Fruit fly (Drosophila melanogaster) whole organism, embryonic: ENCODE data around the gene Sap30.
A peak's percentile ranks its signal among the peaks of the same experiment; 100 is the strongest.

ENCODE experiments used
- ATbp ChIP-seq: fragments of 200-800 bp; sonication (Bioruptor generic); optimal IDR thresholded peaks from 2 replicates; lab custom pipeline; 2017; ENCODE audit warnings: missing biosample characterization, mild to moderate bottlenecking, missing genetic modification characterization, missing genetic modification reagents
- Atf-2 ChIP-seq: fragments of 200-800 bp; sonication (Bioruptor generic); optimal IDR thresholded peaks from 2 replicates; lab custom pipeline; 2016; ENCODE audit warnings: missing biosample characterization, missing genetic modification characterization
- Bdp1 ChIP-seq: fragments of 200-800 bp; sonication (Bioruptor generic); optimal IDR thresholded peaks from 3 replicates; lab custom pipeline; 2016; ENCODE audit warnings: missing biosample characterization, missing genetic modification characterization
- CG11398 ChIP-seq: fragments of 200-800 bp; sonication (Bioruptor generic); optimal IDR thresholded peaks from 2 replicates; lab custom pipeline; 2016; ENCODE audit warnings: missing biosample characterization, missing genetic modification characterization
- CG12236 ChIP-seq: fragments of 200-800 bp; sonication (Bioruptor generic); optimal IDR thresholded peaks from 2 replicates; lab custom pipeline; 2016; ENCODE audit warnings: missing biosample characterization, missing genetic modification characterization
- CG12659 ChIP-seq: fragments of 200-800 bp; sonication (Bioruptor generic); optimal IDR thresholded peaks from 3 replicates; lab custom pipeline; 2017; ENCODE audit warnings: mild to moderate bottlenecking, missing biosample characterization, missing genetic modification reagents, missing genetic modification characterization
- CG12942 ChIP-seq: fragments of 200-800 bp; sonication (Bioruptor generic); optimal IDR thresholded peaks from 3 replicates; lab custom pipeline; 2016; ENCODE audit warnings: missing biosample characterization, missing genetic modification characterization
- CG13424 ChIP-seq: fragments of 200-800 bp; sonication (Bioruptor generic); optimal IDR thresholded peaks from 2 replicates; lab custom pipeline; 2019; ENCODE audit warnings: missing biosample characterization, mild to moderate bottlenecking, missing genetic modification characterization, moderate library complexity
- CG1529 ChIP-seq: fragments of 200-800 bp; sonication (Bioruptor generic); optimal IDR thresholded peaks from 3 replicates; lab custom pipeline; 2018; ENCODE audit warnings: missing biosample characterization, missing genetic modification characterization
- CG17568 ChIP-seq: fragments of 200-800 bp; sonication (Bioruptor generic); optimal IDR thresholded peaks from 2 replicates; lab custom pipeline; 2018; ENCODE audit warnings: missing biosample characterization, mild to moderate bottlenecking, missing genetic modification characterization, moderate library complexity
- CG18262 ChIP-seq: fragments of 200-800 bp; optimal IDR thresholded peaks from 3 replicates; lab custom pipeline; 2019; ENCODE audit warnings: missing biosample characterization, mild to moderate bottlenecking, missing genetic modification characterization, moderate library complexity
- CG31441 ChIP-seq: fragments of 200-800 bp; sonication (Bioruptor generic); IDR thresholded peaks from 2 replicates; pipeline ENCODE4 v1.3.6; 2022; ENCODE audit warnings: missing biosample characterization, missing genetic modification characterization
- CG42726 ChIP-seq: fragments of 200-800 bp; sonication (Bioruptor generic); IDR thresholded peaks from 2 replicates; pipeline ENCODE4 v1.3.6; 2022; ENCODE audit warnings: missing biosample characterization, missing genetic modification characterization; ENCODE audit not compliant: partially characterized antibody
- CG4617 ChIP-seq: fragments of 200-800 bp; sonication (Bioruptor generic); optimal IDR thresholded peaks from 3 replicates; lab custom pipeline; 2016; ENCODE audit warnings: missing biosample characterization, missing genetic modification characterization, borderline replicate concordance
- CG7556 ChIP-seq: fragments of 200-800 bp; sonication (Bioruptor generic); optimal IDR thresholded peaks from 2 replicates; lab custom pipeline; 2017; ENCODE audit warnings: missing biosample characterization, mild to moderate bottlenecking, missing genetic modification characterization
- CG8388 ChIP-seq: fragments of 200-800 bp; sonication (Bioruptor generic); optimal IDR thresholded peaks from 2 replicates; lab custom pipeline; 2019; ENCODE audit warnings: missing biosample characterization, mild to moderate bottlenecking, missing genetic modification characterization, moderate library complexity
- CG8944 ChIP-seq: fragments of 200-800 bp; sonication (Bioruptor generic); optimal IDR thresholded peaks from 3 replicates; lab custom pipeline; 2016; ENCODE audit warnings: missing biosample characterization, missing genetic modification characterization
- CG9817 ChIP-seq: fragments of 200-800 bp; sonication (Bioruptor generic); optimal IDR thresholded peaks from 2 replicates; lab custom pipeline; 2018; ENCODE audit warnings: missing biosample characterization, mild to moderate bottlenecking, missing genetic modification characterization, moderate library complexity
- CTCF ChIP-seq: fragments of 200-800 bp; sonication (Bioruptor generic); optimal IDR thresholded peaks from 2 replicates; lab custom pipeline; 2017; ENCODE audit warnings: missing biosample characterization, mild to moderate bottlenecking, missing genetic modification characterization, moderate library complexity
- Dek ChIP-seq: fragments of 200-800 bp; sonication (Bioruptor generic); optimal IDR thresholded peaks from 3 replicates; lab custom pipeline; 2019; ENCODE audit warnings: missing biosample characterization, mild to moderate bottlenecking, missing genetic modification characterization, moderate library complexity
- Elba2 ChIP-seq: fragments of 200-800 bp; sonication (Bioruptor generic); optimal IDR thresholded peaks from 3 replicates; lab custom pipeline; 2016; ENCODE audit warnings: missing biosample characterization, missing genetic modification characterization
- Hr3 ChIP-seq: fragments of 200-800 bp; sonication (Bioruptor generic); optimal IDR thresholded peaks from 3 replicates; lab custom pipeline; 2016; ENCODE audit warnings: missing biosample characterization, missing genetic modification characterization
- Med ChIP-seq: fragments of 200-800 bp; sonication (Bioruptor generic); peaks from one replicate; lab custom pipeline; 2016; ENCODE audit warnings: missing biosample characterization, missing genetic modification characterization, mild to moderate bottlenecking, inconsistent platforms, moderate library complexity
- Oli ChIP-seq: fragments of 200-800 bp; sonication (Bioruptor generic); optimal IDR thresholded peaks from 2 replicates; lab custom pipeline; 2018; ENCODE audit warnings: missing biosample characterization, mild to moderate bottlenecking, missing genetic modification characterization, moderate library complexity
- Ptx1 ChIP-seq: fragments of 200-800 bp; sonication (Bioruptor generic); IDR thresholded peaks from 2 replicates; pipeline ENCODE4 v1.3.6; 2022; ENCODE audit warnings: missing biosample characterization, missing genetic modification characterization
- Rfx ChIP-seq: fragments of 200-800 bp; sonication (Bioruptor generic); IDR thresholded peaks from 2 replicates; pipeline ENCODE4 v1.3.6; 2022; ENCODE audit warnings: missing biosample characterization, missing genetic modification characterization
- Side ChIP-seq: fragments of 200-800 bp; sonication (Bioruptor generic); optimal IDR thresholded peaks from 2 replicates; lab custom pipeline; 2016; ENCODE audit warnings: missing biosample characterization, missing genetic modification characterization
- Sox102F ChIP-seq: fragments of 200-800 bp; sonication (Bioruptor generic); optimal IDR thresholded peaks from 2 replicates; lab custom pipeline; 2018; ENCODE audit warnings: missing biosample characterization, mild to moderate bottlenecking, missing genetic modification characterization, moderate library complexity
- Ssrp ChIP-seq: fragments of 200-800 bp; sonication (Bioruptor generic); optimal IDR thresholded peaks from 2 replicates; lab custom pipeline; 2018; ENCODE audit warnings: missing biosample characterization, mild to moderate bottlenecking, missing genetic modification characterization, moderate library complexity
- Taf1 ChIP-seq: fragments of 200-800 bp; sonication (Bioruptor generic); IDR thresholded peaks from 2 replicates; pipeline ENCODE4 v1.3.6; 2022; ENCODE audit warnings: missing biosample characterization, missing genetic modification characterization
- Trl ChIP-seq, 3 experiments: fragments of >200 bp in 2 of 3; fragments of 200-800 bp in 1 of 3; sonication (Bioruptor generic) in 1 of 3; optimal IDR thresholded peaks; 2 replicates in 1 of 3; 3 replicates in 2 of 3; lab custom pipeline; 2016 to 2017; ENCODE audit warnings: missing biosample characterization in 1 of 3, missing genetic modification characterization in 1 of 3
- Xbp1 ChIP-seq: fragments of 200-800 bp; sonication (Bioruptor generic); optimal IDR thresholded peaks from 3 replicates; lab custom pipeline; 2016; ENCODE audit warnings: missing biosample characterization, mild to moderate bottlenecking, missing genetic modification characterization
- bowl ChIP-seq: fragments of 200-800 bp; sonication (Bioruptor generic); IDR thresholded peaks from 2 replicates; pipeline ENCODE4 v1.3.6; 2022; ENCODE audit warnings: missing biosample characterization, missing genetic modification characterization
- bsh ChIP-seq, 2 experiments: fragments of 200-800 bp; sonication (Bioruptor generic); optimal IDR thresholded peaks; 2 replicates each; lab custom pipeline; 2017 to 2018; ENCODE audit warnings: mild to moderate bottlenecking in 2 of 2, missing biosample characterization in 2 of 2, missing genetic modification characterization in 2 of 2, moderate library complexity in 1 of 2
- chn ChIP-seq: fragments of 200-800 bp; sonication (Bioruptor generic); optimal IDR thresholded peaks from 2 replicates; lab custom pipeline; 2016; ENCODE audit warnings: missing biosample characterization, missing genetic modification characterization
- dysf ChIP-seq: fragments of 200-800 bp; sonication (Bioruptor generic); IDR thresholded peaks from 3 replicates; pipeline ENCODE4 v1.3.6; 2022; ENCODE audit warnings: missing biosample characterization, missing genetic modification characterization
- eve ChIP-seq, 2 experiments: fragments of >200 bp; optimal IDR thresholded peaks; 2 replicates each; lab custom pipeline; 2017; ENCODE audit warnings: missing biosample characterization in 2 of 2, missing genetic modification characterization in 2 of 2
- hkb ChIP-seq, 2 experiments: fragments of 200-800 bp in 1 of 2; fragments of >200 bp in 1 of 2; sonication (Bioruptor generic) in 1 of 2; IDR thresholded peaks in 1 of 2; optimal IDR thresholded peaks in 1 of 2; 2 replicates each; pipeline versions ENCODE4 v1.3.6 to Lab custom; 2017 to 2022; ENCODE audit warnings: missing biosample characterization in 1 of 2, missing genetic modification characterization in 1 of 2
- hth ChIP-seq: fragments of >200 bp; optimal IDR thresholded peaks from 2 replicates; lab custom pipeline; 2017; ENCODE audit warnings: inconsistent platforms
- nmo ChIP-seq: fragments of 200-800 bp; sonication (Bioruptor generic); optimal IDR thresholded peaks from 2 replicates; lab custom pipeline; 2018; ENCODE audit warnings: missing biosample characterization, mild to moderate bottlenecking, missing genetic modification characterization, moderate library complexity
- pan ChIP-seq, 4 experiments: fragments of >200 bp in 3 of 4; fragments of 200-800 bp in 1 of 4; sonication (Bioruptor generic) in 1 of 4; optimal IDR thresholded peaks in 3 of 4; IDR thresholded peaks in 1 of 4; 2 replicates each; pipeline versions ENCODE4 v1.3.6 to Lab custom; 2017 to 2022; ENCODE audit warnings: missing biosample characterization in 2 of 4, missing genetic modification characterization in 2 of 4, mixed read lengths in 1 of 4
- pho ChIP-seq: fragments of 200-800 bp; sonication (Bioruptor generic); optimal IDR thresholded peaks from 2 replicates; lab custom pipeline; 2016; ENCODE audit warnings: missing biosample characterization, missing genetic modification characterization
- salm ChIP-seq: fragments of 200-800 bp; sonication (Bioruptor generic); optimal IDR thresholded peaks from 2 replicates; lab custom pipeline; 2018; ENCODE audit warnings: missing biosample characterization, mild to moderate bottlenecking, missing genetic modification characterization
- sd ChIP-seq: fragments of 200-800 bp; sonication (Bioruptor generic); optimal IDR thresholded peaks from 3 replicates; lab custom pipeline; 2018; ENCODE audit warnings: missing biosample characterization, mild to moderate bottlenecking, missing genetic modification characterization, moderate library complexity
- seq ChIP-seq: fragments of 200-800 bp; sonication (Bioruptor generic); IDR thresholded peaks from 2 replicates; pipeline ENCODE4 v1.3.6; 2022; ENCODE audit warnings: missing biosample characterization, missing genetic modification characterization
- sob ChIP-seq: fragments of 200-800 bp; sonication (Bioruptor generic); IDR thresholded peaks from 2 replicates; pipeline ENCODE4 v1.3.6; 2022; ENCODE audit warnings: missing biosample characterization, missing genetic modification characterization
- sug ChIP-seq: fragments of 200-800 bp; optimal IDR thresholded peaks from 2 replicates; lab custom pipeline; 2019; ENCODE audit warnings: missing biosample characterization, mild to moderate bottlenecking, missing genetic modification characterization, moderate library complexity
- ttk ChIP-seq: fragments of 200-800 bp; sonication (Bioruptor generic); IDR thresholded peaks from 2 replicates; pipeline ENCODE4 v2.1.2; 2022; ENCODE audit warnings: missing biosample characterization, missing genetic modification characterization
- unpg ChIP-seq: fragments of 200-800 bp; sonication (Bioruptor generic); optimal IDR thresholded peaks from 3 replicates; lab custom pipeline; 2018; ENCODE audit warnings: missing biosample characterization, mild to moderate bottlenecking, missing genetic modification characterization, moderate library complexity
- vvl ChIP-seq: fragments of 200-800 bp; sonication (Bioruptor generic); IDR thresholded peaks from 2 replicates; pipeline ENCODE4 v1.3.6; 2022; ENCODE audit warnings: missing biosample characterization, missing genetic modification characterization

Sap30 gene

DNA sequence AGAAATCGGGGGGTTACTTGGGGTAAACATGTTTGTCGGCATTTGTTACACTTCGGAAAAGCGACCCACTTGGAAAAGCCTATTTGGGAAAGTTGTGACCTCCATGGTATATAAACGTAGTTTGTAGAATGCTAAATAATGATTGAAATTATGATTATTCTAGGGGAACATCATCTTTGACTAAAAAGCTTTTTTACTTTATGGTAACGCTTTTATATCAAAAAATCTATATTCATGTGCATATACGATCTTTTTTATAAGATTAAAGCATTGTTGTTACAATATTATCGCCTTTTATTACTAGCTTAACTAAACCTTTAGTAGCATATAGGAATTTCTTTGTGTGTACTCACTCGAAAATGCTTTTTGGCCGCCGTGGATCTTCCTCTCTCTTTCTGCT is 47.2 kb downstream of the Sap30 start (continued):
- TF ChIP-seq CG7556 (GFP tag; lab: Kevin White, UChicago), result peak; percentile 51
- TF ChIP-seq chn, result peak; percentile 42
- TF ChIP-seq pan (optimal IDR thresholded peaks at IDR 0.05; lab: Kevin White, UChicago), result no peak
- TF ChIP-seq pan (GFP tag; optimal IDR thresholded peaks at IDR 0.05 in 1 of 2, IDR thresholded peaks at IDR 0.05 in 1 of 2), result peak in 1 of 2 experiments; percentile 48
- peak; percentile 54 for TF ChIP-seq CG12659 (GFP tag; lab: Kevin White, UChicago)
- TF ChIP-seq sd, result peak; percentile 6
- TF ChIP-seq CG31441 (GFP tag; lab: Robert Waterston, UW), result peak; percentile 54
- no peak for TF ChIP-seq Trl (optimal IDR thresholded peaks at IDR 0.05; lab: Kevin White, UChicago)
- TF ChIP-seq Trl (GFP tag; optimal IDR thresholded peaks at IDR 0.05; lab: Kevin White, UChicago), result peak; percentile 28
- TF ChIP-seq CG17568 (GFP tag; lab: Kevin White, UChicago), result peak; percentile 5
- no peak for TF ChIP-seq CG42726 (GFP tag; lab: Robert Waterston, UW)
- no peak for TF ChIP-seq Elba2
- TF ChIP-seq CG18262 (tag; lab: Kevin White, UChicago), result peak; percentile 69
- peak; percentile 53 for TF ChIP-seq Sox102F
- TF ChIP-seq CG4617 (GFP tag; lab: Kevin White, UChicago), result no peak
- no peak for TF ChIP-seq CG8388 (GFP tag; lab: Kevin White, UChicago)
- TF ChIP-seq dysf (GFP tag; lab: Robert Waterston, UW), result peak; percentile 56; the same call in 1 of the 3 replicates
- peak; percentile 18 for TF ChIP-seq Atf-2 (GFP tag; lab: Kevin White, UChicago)
- TF ChIP-seq CG11398, result peak; percentile 28
- TF ChIP-seq ATbp, result peak; percentile 48
- TF ChIP-seq CG8944 (GFP tag; lab: Kevin White, UChicago), result peak; percentile 18
- TF ChIP-seq bsh (GFP tag; optimal IDR thresholded peaks at IDR 0.05; lab: Kevin White, UChicago), result peak; percentile 53 to 80
- TF ChIP-seq Dek (tag; lab: Kevin White, UChicago), result peak; percentile 17
- TF ChIP-seq Oli (tag; lab: Kevin White, UChicago), result peak; percentile 72
- peak; percentile 60 for TF ChIP-seq CG13424 (tag; lab: Kevin White, UChicago)
- TF ChIP-seq salm (tag; lab: Kevin White, UChicago), result peak; percentile 16
- TF ChIP-seq bowl (GFP tag; lab: Robert Waterston, UW), result no peak
- TF ChIP-seq Xbp1 (GFP tag; lab: Kevin White, UChicago), result peak; percentile 43
- TF ChIP-seq hkb (optimal IDR thresholded peaks at IDR 0.05; lab: Kevin White, UChicago), result no peak
- TF ChIP-seq hkb (GFP tag; IDR thresholded peaks at IDR 0.05; lab: Robert Waterston, UW), result 0 out of 2 replicates have a peak, but pooled peaks have one; percentile 32
- no peak for TF ChIP-seq CG12236 (GFP tag; lab: Kevin White, UChicago)
- TF ChIP-seq unpg, result peak; percentile 60
- TF ChIP-seq CG9817 (tag; lab: Kevin White, UChicago), result peak; percentile 48
- TF ChIP-seq Bdp1 (GFP tag; lab: Kevin White, UChicago), result no peak
- TF ChIP-seq Rfx (GFP tag; lab: Robert Waterston, UW), result peak; percentile 41; the same call in 1 of the 2 replicates
- no peak for TF ChIP-seq Side
- TF ChIP-seq vvl (GFP tag; lab: Robert Waterston, UW), result peak; percentile 33; the same call in 1 of the 2 replicates
- 0 out of 2 replicates have a peak, but pooled peaks have one; percentile 17 for TF ChIP-seq seq (GFP tag; lab: Robert Waterston, UW)
- TF ChIP-seq ttk (GFP tag; lab: Robert Waterston, UW), result peak; percentile 44; the same call in 1 of the 2 replicates
- peak; percentile 18 for TF ChIP-seq CG1529 (GFP tag; lab: Kevin White, UChicago)
- peak; percentile 81 for TF ChIP-seq Med (GFP tag; lab: Kevin White, UChicago)
- no peak for TF ChIP-seq sob (GFP tag; lab: Robert Waterston, UW)
- peak; percentile 13 for TF ChIP-seq CG12942 (GFP tag; lab: Kevin White, UChicago)
- TF ChIP-seq Hr3 (GFP tag; lab: Kevin White, UChicago), result peak; percentile 15
- no peak for TF ChIP-seq Taf1 (GFP tag; lab: Robert Waterston, UW)
- peak; percentile 26 for TF ChIP-seq sug
- no peak for TF ChIP-seq hth (lab: Kevin White, UChicago)
- TF ChIP-seq nmo (GFP tag; lab: Kevin White, UChicago), result peak; percentile 46
- TF ChIP-seq eve (GFP tag; optimal IDR thresholded peaks at IDR 0.05; lab: Kevin White, UChicago), result peak in 1 of 2 experiments; percentile 66
- TF ChIP-seq Ssrp (tag; lab: Kevin White, UChicago), result peak; percentile 55
- peak; percentile 67 for TF ChIP-seq Ptx1
- TF ChIP-seq pho, result peak; percentile 23
- no peak for TF ChIP-seq CTCF (GFP tag; lab: Kevin White, UChicago)
